Worm (Caenorhabditis elegans) whole organism, L1 larva: ENCODE measurements around the gene spp-26.

Experiments used
- C04F5.9 ChIP-seq: sonication (generic microtip); optimal IDR thresholded peaks from 2 replicates; lab custom pipeline; 2016; ENCODE audit warnings: missing genetic modification characterization, missing compliant biosample characterization
- C16A3.4 ChIP-seq: fragments of 150-350 bp; optimal IDR thresholded peaks from 2 replicates; lab custom pipeline; 2014; ENCODE audit warnings: missing biosample characterization, missing genetic modification characterization
- C34B4.2 ChIP-seq: sonication (generic microtip); optimal IDR thresholded peaks from 2 replicates; lab custom pipeline; 2017; ENCODE audit warnings: mild to moderate bottlenecking, missing genetic modification characterization, missing compliant biosample characterization
- aha-1 ChIP-seq: fragments of 150-350 bp; optimal IDR thresholded peaks from 2 replicates; lab custom pipeline; 2014; ENCODE audit warnings: missing biosample characterization, missing genetic modification characterization
- aly-2 ChIP-seq: fragments of 150-350 bp; optimal IDR thresholded peaks from 2 replicates; lab custom pipeline; 2014; ENCODE audit warnings: missing biosample characterization, missing genetic modification characterization
- ama-1 ChIP-seq: fragments of 150-350 bp; optimal IDR thresholded peaks from 2 replicates; lab custom pipeline; 2014
- ceh-8 ChIP-seq: fragments of 200-800 bp; sonication (Bioruptor generic); optimal IDR thresholded peaks from 2 replicates; lab custom pipeline; 2018; ENCODE audit warnings: mild to moderate bottlenecking, missing genetic modification characterization, moderate library complexity, missing compliant biosample characterization
- ceh-82 ChIP-seq, 3 experiments: fragments of 150-350 bp in 1 of 3; sonication (generic microtip) in 2 of 3; optimal IDR thresholded peaks; 2 replicates each; lab custom pipeline; 2014 to 2017; ENCODE audit warnings: missing biosample characterization in 3 of 3, missing genetic modification characterization in 3 of 3
- ceh-88 ChIP-seq: fragments of 200-800 bp; sonication (Bioruptor generic); IDR thresholded peaks from 2 replicates; pipeline ENCODE4 v1.3.6; 2022; ENCODE audit warnings: missing genetic modification characterization, missing compliant biosample characterization
- ces-1 ChIP-seq: fragments of 150-350 bp; optimal IDR thresholded peaks from 2 replicates; lab custom pipeline; 2014; ENCODE audit warnings: missing biosample characterization, missing genetic modification reagents, missing genetic modification characterization
- dpl-1 ChIP-seq, 3 experiments: fragments of 150-350 bp in 2 of 3; sonication (generic microtip) in 1 of 3; optimal IDR thresholded peaks; 2 replicates each; lab custom pipeline; 2014 to 2017; ENCODE audit warnings: missing biosample characterization in 3 of 3, missing genetic modification characterization in 3 of 3, missing genetic modification reagents in 3 of 3
- dsc-1 ChIP-seq: sonication (generic microtip); optimal IDR thresholded peaks from 2 replicates; lab custom pipeline; 2016; ENCODE audit warnings: mild to moderate bottlenecking, missing genetic modification characterization, missing compliant biosample characterization
- egl-27 ChIP-seq, 2 experiments: fragments of 150-350 bp in 1 of 2; sonication (generic microtip); optimal IDR thresholded peaks; 3 replicates each; lab custom pipeline; 2017 to 2018; ENCODE audit warnings: missing biosample characterization in 2 of 2, missing genetic modification characterization in 2 of 2, missing genetic modification reagents in 2 of 2
- elt-2 ChIP-seq: sonication (generic microtip); optimal IDR thresholded peaks from 2 replicates; lab custom pipeline; 2016; ENCODE audit warnings: missing genetic modification characterization, mild to moderate bottlenecking, inconsistent platforms, missing compliant biosample characterization, missing genetic modification reagents
- elt-3 ChIP-seq, 6 experiments: fragments of 150-350 bp in 1 of 6; sonication (generic microtip); optimal IDR thresholded peaks; 2 replicates each; lab custom pipeline; 2017 to 2018; ENCODE audit warnings: missing biosample characterization in 6 of 6, missing genetic modification characterization in 6 of 6, inconsistent platforms in 1 of 6
- ets-5 ChIP-seq: fragments of 200-800 bp; sonication (Bioruptor generic); IDR thresholded peaks from 2 replicates; pipeline ENCODE4 v1.3.6; 2022; ENCODE audit warnings: missing genetic modification characterization, missing compliant biosample characterization
- fkh-8 ChIP-seq: sonication (generic microtip); optimal IDR thresholded peaks from 2 replicates; lab custom pipeline; 2016; ENCODE audit warnings: mild to moderate bottlenecking, missing genetic modification characterization, missing compliant biosample characterization
- grh-1 ChIP-seq: fragments of 200-800 bp; sonication (Bioruptor generic); IDR thresholded peaks from 2 replicates; pipeline ENCODE4 v1.3.6; 2022; ENCODE audit warnings: missing genetic modification reagents, missing genetic modification characterization, missing compliant biosample characterization
- hlh-17 ChIP-seq: fragments of 200-800 bp; sonication (Bioruptor generic); optimal IDR thresholded peaks from 2 replicates; lab custom pipeline; 2018; ENCODE audit warnings: missing genetic modification characterization, mild to moderate bottlenecking, missing compliant biosample characterization, moderate library complexity, borderline replicate concordance
- irx-1 ChIP-seq: sonication (generic microtip); optimal IDR thresholded peaks from 2 replicates; lab custom pipeline; 2016; ENCODE audit warnings: missing genetic modification characterization, missing compliant biosample characterization
- isw-1 ChIP-seq: fragments of 200-800 bp; sonication (Bioruptor generic); IDR thresholded peaks from 2 replicates; pipeline ENCODE4 v1.3.6; 2022; ENCODE audit warnings: missing genetic modification characterization, missing compliant biosample characterization
- jun-1 ChIP-seq: fragments of 150-350 bp; optimal IDR thresholded peaks from 2 replicates; lab custom pipeline; 2014; ENCODE audit warnings: missing biosample characterization, missing genetic modification reagents, missing genetic modification characterization
- lsy-2 ChIP-seq, 2 experiments: fragments of 150-350 bp; optimal IDR thresholded peaks; 2 replicates each; lab custom pipeline; 2014; ENCODE audit warnings: missing biosample characterization in 2 of 2, missing genetic modification characterization in 2 of 2
- mef-2 ChIP-seq: fragments of 150-350 bp; optimal IDR thresholded peaks from 2 replicates; lab custom pipeline; 2014; ENCODE audit warnings: missing biosample characterization, missing genetic modification characterization
- mep-1 ChIP-seq: fragments of 150-350 bp; optimal IDR thresholded peaks from 2 replicates; lab custom pipeline; 2014; ENCODE audit warnings: missing biosample characterization, missing genetic modification characterization
- nhr-11 ChIP-seq: fragments of 150-350 bp; optimal IDR thresholded peaks from 2 replicates; lab custom pipeline; 2014; ENCODE audit warnings: missing biosample characterization, missing genetic modification characterization
- nhr-12 ChIP-seq: sonication (generic microtip); optimal IDR thresholded peaks from 2 replicates; lab custom pipeline; 2017; ENCODE audit warnings: missing biosample characterization, missing genetic modification characterization
- nhr-19 ChIP-seq: fragments of 200-800 bp; sonication (Bioruptor generic); conservative IDR thresholded peaks from 2 replicates; pipeline ENCODE4 v1.3.6; 2022; ENCODE audit warnings: missing genetic modification characterization, missing compliant biosample characterization
- nhr-20 ChIP-seq: sonication (generic microtip); optimal IDR thresholded peaks from 2 replicates; lab custom pipeline; 2016; ENCODE audit warnings: mild to moderate bottlenecking, missing genetic modification characterization, missing compliant biosample characterization
- nhr-28 ChIP-seq: fragments of 150-350 bp; optimal IDR thresholded peaks from 2 replicates; lab custom pipeline; 2014; ENCODE audit warnings: missing biosample characterization, missing genetic modification characterization
- nhr-71 ChIP-seq: sonication (generic microtip); optimal IDR thresholded peaks from 2 replicates; lab custom pipeline; 2016; ENCODE audit warnings: mild to moderate bottlenecking, missing genetic modification characterization, moderate library complexity, missing compliant biosample characterization
- nhr-77 ChIP-seq: fragments of 150-350 bp; optimal IDR thresholded peaks from 2 replicates; lab custom pipeline; 2014; ENCODE audit warnings: missing biosample characterization, missing genetic modification characterization
- nhr-85 ChIP-seq: sonication (generic microtip); peaks from one replicate; lab custom pipeline; 2016; ENCODE audit warnings: missing genetic modification characterization, inconsistent platforms, missing compliant biosample characterization
- nhr-90 ChIP-seq: sonication (generic microtip); optimal IDR thresholded peaks from 2 replicates; lab custom pipeline; 2016; ENCODE audit warnings: mild to moderate bottlenecking, missing genetic modification characterization, missing compliant biosample characterization; ENCODE audit not compliant: poor library complexity
- rnt-1 ChIP-seq: sonication (generic microtip); optimal IDR thresholded peaks from 2 replicates; lab custom pipeline; 2016; ENCODE audit warnings: mild to moderate bottlenecking, missing genetic modification characterization, moderate library complexity, missing compliant biosample characterization
- skn-1 ChIP-seq: fragments of 150-350 bp; optimal IDR thresholded peaks from 2 replicates; lab custom pipeline; 2014; ENCODE audit warnings: missing biosample characterization, missing genetic modification characterization
- snu-23 ChIP-seq: sonication (generic microtip); optimal IDR thresholded peaks from 2 replicates; lab custom pipeline; 2016; ENCODE audit warnings: missing genetic modification characterization, missing compliant biosample characterization
- sox-4 ChIP-seq: sonication (generic microtip); optimal IDR thresholded peaks from 2 replicates; lab custom pipeline; 2016; ENCODE audit warnings: missing genetic modification characterization, missing compliant biosample characterization
- swsn-7 ChIP-seq: sonication (generic microtip); optimal IDR thresholded peaks from 2 replicates; lab custom pipeline; 2016; ENCODE audit warnings: missing genetic modification characterization, missing compliant biosample characterization
- tbx-2 ChIP-seq: sonication (generic microtip); optimal IDR thresholded peaks from 2 replicates; lab custom pipeline; 2016; ENCODE audit warnings: missing genetic modification characterization, missing compliant biosample characterization
- tlp-1 ChIP-seq: fragments of 150-350 bp; optimal IDR thresholded peaks from 2 replicates; lab custom pipeline; 2014; ENCODE audit warnings: missing biosample characterization, missing genetic modification characterization
- unc-130 ChIP-seq: fragments of 150-350 bp; optimal IDR thresholded peaks from 2 replicates; lab custom pipeline; 2017; ENCODE audit warnings: missing biosample characterization, missing genetic modification characterization, inconsistent platforms
- unc-30 ChIP-seq: sonication (generic microtip); optimal IDR thresholded peaks from 2 replicates; lab custom pipeline; 2017; ENCODE audit warnings: missing biosample characterization, missing genetic modification characterization
- unc-62 ChIP-seq: fragments of 150-350 bp; optimal IDR thresholded peaks from 2 replicates; lab custom pipeline; 2014; ENCODE audit warnings: missing biosample characterization, missing genetic modification reagents, missing genetic modification characterization
- unc-86 ChIP-seq: sonication (generic microtip); optimal IDR thresholded peaks from 2 replicates; lab custom pipeline; 2016; ENCODE audit warnings: missing genetic modification characterization, missing compliant biosample characterization
- unc-98 ChIP-seq: fragments of 200-800 bp; sonication (Bioruptor generic); IDR thresholded peaks from 2 replicates; pipeline ENCODE4 v1.3.6; 2022; ENCODE audit warnings: missing genetic modification characterization, missing compliant biosample characterization
- xbp-1 ChIP-seq: sonication (generic microtip); optimal IDR thresholded peaks from 2 replicates; lab custom pipeline; 2016; ENCODE audit warnings: missing genetic modification characterization, missing compliant biosample characterization
- zip-4 ChIP-seq: fragments of 200-800 bp; sonication (Bioruptor generic); optimal IDR thresholded peaks from 2 replicates; lab custom pipeline; 2018; ENCODE audit warnings: mild to moderate bottlenecking, missing genetic modification characterization, moderate library complexity, missing compliant biosample characterization

Gene spp-26

DNA sequence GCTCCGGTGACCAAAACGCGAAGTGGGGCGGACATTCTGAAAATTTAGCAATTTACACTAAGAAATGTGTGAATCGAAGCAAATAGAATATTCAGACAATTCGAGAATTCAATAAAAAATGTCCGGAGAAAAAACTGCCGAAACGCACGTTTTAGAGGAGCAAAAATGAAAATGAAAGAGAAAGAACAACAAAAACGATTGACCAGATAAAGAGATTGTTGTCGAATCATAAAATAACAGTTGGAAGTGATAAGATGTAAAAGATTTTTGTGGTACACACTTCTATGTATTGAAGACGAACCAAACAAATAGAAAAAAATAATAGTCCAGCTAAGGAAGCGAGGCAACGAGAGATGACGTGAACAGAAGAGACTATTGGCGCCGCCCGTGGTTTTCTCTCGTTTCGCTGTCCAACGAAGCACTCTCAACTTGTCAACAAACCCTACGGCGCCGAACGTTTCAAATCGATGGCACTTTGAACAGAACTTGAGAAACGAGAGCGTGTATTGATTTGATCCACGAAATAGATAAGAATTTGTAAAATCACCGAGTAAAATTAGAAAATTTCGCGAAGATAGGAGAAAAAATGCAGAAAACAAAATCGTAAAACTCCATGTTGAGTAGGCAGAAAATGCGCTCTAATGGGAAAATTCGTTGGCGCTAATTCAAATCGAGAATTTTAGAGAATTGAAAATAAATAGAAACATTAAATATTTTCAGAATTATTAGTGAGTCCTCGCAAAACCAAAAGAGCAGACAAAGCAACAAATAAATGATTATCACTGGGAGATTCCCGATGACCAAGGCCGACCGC lies 42.3 kb downstream of the spp-26 start, which contains the start of gene mdh-1 (continued):
- peak; percentile 30 for TF ChIP-seq nhr-85 (tag; lab: Kevin White, UChicago)
- peak in 1 of 2 experiments; percentile 25 for TF ChIP-seq egl-27 (tag; optimal IDR thresholded peaks at IDR 0.05; lab: Kevin White, UChicago)
- TF ChIP-seq unc-62: no peak
- TF ChIP-seq grh-1: no peak
- TF ChIP-seq tlp-1 (tag; lab: Kevin White, UChicago): no peak
- TF ChIP-seq C04F5.9 (tag; lab: Kevin White, UChicago): no peak
- no peak for TF ChIP-seq nhr-77 (tag; lab: Kevin White, UChicago)
- no peak for TF ChIP-seq unc-98 (GFP tag; lab: Robert Waterston, UW)
- TF ChIP-seq ceh-8 (GFP tag; lab: Kevin White, UChicago): no peak
- TF ChIP-seq ces-1: no peak
- peak; percentile 33 for TF ChIP-seq fkh-8 (tag; lab: Kevin White, UChicago)
- TF ChIP-seq nhr-28: no peak
- TF ChIP-seq C16A3.4 (tag; lab: Kevin White, UChicago): no peak
- no peak for TF ChIP-seq ama-1 (lab: Kevin White, UChicago)
- TF ChIP-seq ceh-82 (tag; optimal IDR thresholded peaks at IDR 0.05; lab: Kevin White, UChicago): no peak
- no peak for TF ChIP-seq swsn-7 (tag; lab: Kevin White, UChicago)
- TF ChIP-seq lsy-2 (tag; optimal IDR thresholded peaks at IDR 0.05; lab: Kevin White, UChicago): no peak
- no peak for TF ChIP-seq skn-1
- TF ChIP-seq nhr-71 (tag; lab: Kevin White, UChicago): no peak
- TF ChIP-seq irx-1 (tag; lab: Kevin White, UChicago): no peak
- TF ChIP-seq snu-23: no peak
- no peak for TF ChIP-seq sox-4 (tag; lab: Kevin White, UChicago)
- no peak for TF ChIP-seq nhr-12 (tag; lab: Kevin White, UChicago)
- no peak for TF ChIP-seq nhr-90 (tag; lab: Kevin White, UChicago)
- TF ChIP-seq nhr-11 (tag; lab: Kevin White, UChicago): no peak
- TF ChIP-seq nhr-19 (GFP tag; lab: Robert Waterston, UW): no peak
- TF ChIP-seq rnt-1 (tag; lab: Kevin White, UChicago): no peak
- no peak for TF ChIP-seq unc-30 (tag; lab: Kevin White, UChicago)
- TF ChIP-seq aly-2 (tag; lab: Kevin White, UChicago): no peak
- TF ChIP-seq xbp-1 (tag; lab: Kevin White, UChicago): no peak
- no peak for TF ChIP-seq C34B4.2 (tag; lab: Kevin White, UChicago)
- no peak for TF ChIP-seq zip-4 (GFP tag; lab: Kevin White, UChicago)
- no peak for TF ChIP-seq nhr-20 (tag; lab: Kevin White, UChicago)
- TF ChIP-seq mep-1 (tag; lab: Kevin White, UChicago): peak; percentile 7
- TF ChIP-seq tbx-2 (tag; lab: Kevin White, UChicago): no peak
- peak; percentile 44 to 79 (median 53) for TF ChIP-seq dpl-1 (GFP tag; optimal IDR thresholded peaks at IDR 0.05; lab: Kevin White, UChicago)
- no peak for TF ChIP-seq mef-2 (tag; lab: Kevin White, UChicago)
- peak; percentile 29 for TF ChIP-seq elt-2 (tag; lab: Kevin White, UChicago)
- TF ChIP-seq hlh-17: no peak
- no peak for TF ChIP-seq unc-130
- no peak for TF ChIP-seq isw-1 (GFP tag; lab: Robert Waterston, UW)
- no peak for TF ChIP-seq unc-86 (tag; lab: Kevin White, UChicago)
- no peak for TF ChIP-seq ceh-88
- TF ChIP-seq ets-5: no peak
- no peak for TF ChIP-seq jun-1 (tag; lab: Kevin White, UChicago)
- TF ChIP-seq dsc-1: no peak
- no peak for TF ChIP-seq aha-1 (tag; lab: Kevin White, UChicago)
- TF ChIP-seq elt-3 (tag; optimal IDR thresholded peaks at IDR 0.05; lab: Kevin White, UChicago): peak in 1 of 6 experiments; percentile 40
